Worm (Caenorhabditis elegans): ENCODE measurements around the gene R02C2.7.

DNA sequence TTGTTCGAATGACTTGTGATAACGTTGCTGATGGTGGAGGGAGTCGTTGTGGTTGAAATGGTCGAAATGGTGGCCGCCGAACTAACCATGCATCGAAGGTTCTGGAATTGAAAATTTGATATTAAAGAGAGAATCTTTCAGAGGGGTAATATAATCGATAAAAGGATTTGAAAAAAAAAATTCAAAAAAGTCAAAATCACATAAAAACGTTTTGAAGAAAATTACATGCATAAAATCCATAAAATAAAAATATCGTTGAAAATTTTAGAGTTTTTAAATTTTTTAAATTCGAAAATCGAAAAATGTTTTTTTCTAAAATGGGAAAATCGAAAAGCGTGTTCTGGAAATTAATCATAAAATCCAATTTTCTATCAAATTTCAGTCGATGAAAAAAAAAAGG lies 39.2 kb upstream of the R02C2.7 start, which contains the start of gene npr-5:
- TF ChIP-seq pros-1 (tag; optimal IDR thresholded peaks at IDR 0.05) = no peak
- TF ChIP-seq F13H6.1 (tag; optimal IDR thresholded peaks at IDR 0.05) = no peak
- no peak for TF ChIP-seq hlh-30 (tag; optimal IDR thresholded peaks at IDR 0.05; ENCODE audit: insufficient read depth)
